Worm (Caenorhabditis elegans) whole organism, early embryonic: ENCODE measurements around the gene C41C4.9.

Experiments
- B0310.2 ChIP-seq: sonication (generic microtip); optimal IDR thresholded peaks from 2 replicates; lab custom pipeline; 2016; ENCODE audit warnings: mild to moderate bottlenecking, missing genetic modification characterization, missing compliant biosample characterization
- F13C5.2 ChIP-seq: sonication (generic microtip); optimal IDR thresholded peaks from 2 replicates; lab custom pipeline; 2017; ENCODE audit warnings: mild to moderate bottlenecking, missing genetic modification characterization, inconsistent platforms, missing compliant biosample characterization
- aly-1 ChIP-seq: sonication (generic microtip); optimal IDR thresholded peaks from 2 replicates; lab custom pipeline; 2016; ENCODE audit warnings: missing genetic modification characterization, missing compliant biosample characterization
- ama-1 ChIP-seq: fragments of 150-350 bp; optimal IDR thresholded peaks from 2 replicates; lab custom pipeline; 2014
- ceh-13 ChIP-seq: fragments of 200-800 bp; sonication (Bioruptor generic); optimal IDR thresholded peaks from 2 replicates; lab custom pipeline; 2018; ENCODE audit warnings: mild to moderate bottlenecking, missing genetic modification characterization, missing compliant biosample characterization
- ceh-36 ChIP-seq: sonication (generic microtip); optimal IDR thresholded peaks from 2 replicates; lab custom pipeline; 2016; ENCODE audit warnings: missing genetic modification characterization, inconsistent platforms, missing compliant biosample characterization
- ets-7 ChIP-seq: sonication (generic microtip); optimal IDR thresholded peaks from 2 replicates; lab custom pipeline; 2016; ENCODE audit warnings: missing genotype, missing genetic modification characterization, missing compliant biosample characterization
- flt-1 ChIP-seq: fragments of 200-800 bp; sonication (Bioruptor generic); IDR thresholded peaks from 2 replicates; pipeline ENCODE4 v1.3.6; 2022; ENCODE audit warnings: missing genetic modification characterization, missing compliant biosample characterization
- hmbx-1 ChIP-seq: sonication (generic microtip); optimal IDR thresholded peaks from 2 replicates; lab custom pipeline; 2016; ENCODE audit warnings: mild to moderate bottlenecking, missing genetic modification characterization, missing compliant biosample characterization
- hmg-4 ChIP-seq: fragments of 200-800 bp; sonication (Bioruptor generic); optimal IDR thresholded peaks from 2 replicates; lab custom pipeline; 2018; ENCODE audit warnings: mild to moderate bottlenecking, missing genetic modification characterization, missing compliant biosample characterization
- hnd-1 ChIP-seq: sonication (generic microtip); optimal IDR thresholded peaks from 2 replicates; lab custom pipeline; 2016; ENCODE audit warnings: missing genetic modification characterization, missing compliant biosample characterization
- pes-1 ChIP-seq: fragments of 200-800 bp; sonication (Bioruptor generic); IDR thresholded peaks from 2 replicates; pipeline ENCODE4 v1.3.6; 2022; ENCODE audit warnings: missing genetic modification reagents, missing genetic modification characterization, missing compliant biosample characterization
- scrt-1 ChIP-seq: fragments of 200-800 bp; sonication (Bioruptor generic); IDR thresholded peaks from 2 replicates; pipeline ENCODE4 v1.3.6; 2022; ENCODE audit warnings: missing genetic modification characterization, missing compliant biosample characterization
- sea-1 ChIP-seq: fragments of 200-800 bp; sonication (Bioruptor generic); conservative IDR thresholded peaks from 2 replicates; pipeline ENCODE4 v1.3.6; 2022; ENCODE audit warnings: missing genetic modification characterization, missing compliant biosample characterization
- tbx-11 ChIP-seq: fragments of 200-800 bp; sonication (Bioruptor generic); IDR thresholded peaks from 2 replicates; pipeline ENCODE4 v1.3.6; 2022; ENCODE audit warnings: missing genetic modification characterization, missing compliant biosample characterization
- tbx-37 ChIP-seq: fragments of 200-800 bp; sonication (Bioruptor generic); conservative IDR thresholded peaks from 2 replicates; pipeline ENCODE4 v1.3.6; 2022; ENCODE audit warnings: missing genetic modification reagents, missing genetic modification characterization, missing compliant biosample characterization
- tra-4 ChIP-seq: sonication (generic microtip); optimal IDR thresholded peaks from 2 replicates; lab custom pipeline; 2017; ENCODE audit warnings: missing genetic modification characterization, missing compliant biosample characterization

The C41C4.9 gene

DNA sequence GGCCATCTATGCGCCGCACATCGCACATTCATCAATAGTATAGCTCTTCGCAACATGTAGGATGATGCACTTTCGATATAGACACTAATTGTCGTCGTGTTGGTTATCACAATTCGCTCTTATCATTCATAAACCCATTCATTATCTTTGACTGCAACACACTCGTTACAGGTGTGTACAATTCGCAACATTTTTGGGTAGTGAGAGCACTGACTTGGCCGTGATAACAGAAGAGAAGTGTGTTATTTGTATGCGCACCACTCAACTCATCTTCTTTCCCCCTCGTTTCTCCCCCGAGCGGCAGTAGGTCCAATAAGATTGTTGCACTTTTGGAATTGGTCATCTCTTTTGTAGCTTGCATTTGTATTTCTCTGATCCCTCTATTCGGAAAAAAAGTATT, 19.8 kb downstream of the C41C4.9 start:
- no peak for TF ChIP-seq pes-1 (GFP tag; lab: Robert Waterston, UW)
- no peak for TF ChIP-seq tbx-37 (GFP tag; lab: Robert Waterston, UW)
- no peak for TF ChIP-seq ceh-36 (tag; lab: Kevin White, UChicago)
- no peak for TF ChIP-seq sea-1 (GFP tag; lab: Robert Waterston, UW)
- no peak for TF ChIP-seq ceh-13 (GFP tag; lab: Kevin White, UChicago)
- TF ChIP-seq tbx-11 (GFP tag; lab: Robert Waterston, UW): no peak
- TF ChIP-seq hmg-4 (GFP tag; lab: Kevin White, UChicago): no peak
- no peak for TF ChIP-seq aly-1 (tag; lab: Kevin White, UChicago)
- TF ChIP-seq B0310.2: no peak
- TF ChIP-seq scrt-1: no peak
- no peak for TF ChIP-seq ets-7 (tag; lab: Kevin White, UChicago)
- TF ChIP-seq hnd-1 (tag; lab: Kevin White, UChicago): no peak
- no peak for TF ChIP-seq flt-1
- no peak for TF ChIP-seq F13C5.2
- no peak for TF ChIP-seq ama-1
- no peak for TF ChIP-seq hmbx-1 (tag; lab: Kevin White, UChicago)
- TF ChIP-seq tra-4 (tag; lab: Kevin White, UChicago): no peak

DNA sequence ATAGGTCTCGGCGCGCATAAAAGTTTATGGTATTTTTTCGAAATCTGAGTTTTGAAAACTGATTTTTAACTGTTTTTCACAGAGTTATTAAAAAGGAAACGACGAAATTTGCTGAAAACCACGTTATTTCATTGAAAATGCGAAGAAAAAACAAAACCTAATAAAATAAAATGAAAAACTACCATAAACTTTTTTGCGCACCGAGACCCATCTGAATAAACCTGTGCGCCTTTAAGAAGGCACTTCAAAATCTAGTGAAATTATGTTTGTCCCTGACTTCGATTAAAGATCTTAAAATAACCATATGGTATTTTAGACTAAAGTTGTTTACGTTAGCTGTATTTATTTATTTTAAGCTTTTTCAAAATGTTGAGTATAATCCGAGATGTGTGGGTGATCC, 20.3 kb downstream of the C41C4.9 start:
- TF ChIP-seq ama-1 (no peak), tbx-11 (GFP tag; lab: Robert Waterston, UW) (no peak), hnd-1 (tag; lab: Kevin White, UChicago) (no peak), pes-1 (GFP tag; lab: Robert Waterston, UW) (no peak), B0310.2 (no peak), hmbx-1 (tag; lab: Kevin White, UChicago) (no peak), hmg-4 (GFP tag; lab: Kevin White, UChicago) (no peak), tbx-37 (GFP tag; lab: Robert Waterston, UW) (no peak), flt-1 (no peak), F13C5.2 (no peak), scrt-1 (no peak), tra-4 (tag; lab: Kevin White, UChicago) (no peak), ceh-13 (GFP tag; lab: Kevin White, UChicago) (no peak), ets-7 (tag; lab: Kevin White, UChicago) (no peak), aly-1 (tag; lab: Kevin White, UChicago) (no peak)

DNA sequence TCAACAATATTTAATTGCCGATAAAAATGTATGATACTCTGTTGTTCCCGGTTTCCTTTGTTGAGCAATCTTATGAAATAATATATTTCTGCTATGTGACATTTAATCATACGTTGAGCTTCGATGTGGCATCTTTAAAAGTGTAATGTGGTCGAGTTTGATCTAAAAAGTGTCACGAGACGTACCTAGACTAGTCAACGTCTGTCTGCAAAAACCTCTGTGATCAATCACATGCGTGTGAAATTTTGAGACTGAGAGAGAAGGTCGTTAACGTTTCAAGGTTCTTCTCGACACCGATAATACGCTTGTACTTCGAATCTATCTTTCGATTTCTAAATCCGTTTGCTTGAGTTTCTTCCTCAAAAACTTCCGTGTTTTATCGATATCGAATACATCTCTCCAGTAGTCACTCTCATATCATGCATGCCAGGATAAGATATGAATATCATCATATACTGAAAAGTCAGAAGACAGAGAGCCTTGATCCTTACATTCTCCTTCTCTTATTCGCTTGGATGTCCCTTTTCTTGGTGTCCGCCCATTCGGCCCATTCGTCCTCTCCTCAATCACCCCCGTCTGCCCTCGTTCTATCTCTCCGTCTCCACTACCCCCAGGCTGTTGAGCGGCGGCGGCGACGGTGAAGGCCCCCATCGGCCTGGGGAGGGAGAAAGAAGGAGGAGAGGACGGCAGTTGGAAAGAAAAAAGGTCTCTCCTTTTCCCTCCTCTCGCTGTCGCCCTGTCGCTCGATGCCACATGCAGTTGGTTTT, 21.0 kb downstream of the C41C4.9 start:
- TF ChIP-seq sea-1 (GFP tag; lab: Robert Waterston, UW) (0 out of 2 replicates have a peak, but pooled peaks have one; percentile 32), ama-1 (no peak), ceh-13 (GFP tag; lab: Kevin White, UChicago) (no peak), pes-1 (GFP tag; lab: Robert Waterston, UW) (peak; percentile 38; the same call in 1 of the 2 replicates), ets-7 (tag; lab: Kevin White, UChicago) (peak; percentile 35), scrt-1 (peak; percentile 64; the same call in 1 of the 2 replicates), tbx-11 (GFP tag; lab: Robert Waterston, UW) (no peak), hmg-4 (GFP tag; lab: Kevin White, UChicago) (peak; percentile 91), F13C5.2 (peak; percentile 64), flt-1 (0 out of 2 replicates have a peak, but pooled peaks have one; percentile 43), hnd-1 (tag; lab: Kevin White, UChicago) (no peak), tbx-37 (GFP tag; lab: Robert Waterston, UW) (peak; percentile 50; the same call in 1 of the 2 replicates), aly-1 (tag; lab: Kevin White, UChicago) (peak; percentile 76)

DNA sequence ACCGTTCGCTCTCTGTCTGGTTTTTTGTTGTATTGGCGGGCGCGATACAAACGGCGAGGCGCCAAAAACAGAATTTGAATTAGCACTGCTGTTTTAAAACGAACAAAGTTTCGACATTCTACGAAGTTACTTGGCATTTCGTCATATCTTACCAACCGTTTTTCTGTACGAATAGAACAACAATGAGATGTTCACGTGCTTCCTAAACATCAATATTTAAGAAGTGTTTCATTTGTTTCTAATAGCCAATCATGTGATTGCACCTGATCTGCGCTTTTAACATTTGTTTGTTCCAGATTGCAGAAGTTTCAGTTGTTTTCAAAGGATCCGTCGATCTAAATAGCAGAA, 21.6 kb downstream of the C41C4.9 start:
- TF ChIP-seq hnd-1 (tag; lab: Kevin White, UChicago) (no peak), hmg-4 (GFP tag; lab: Kevin White, UChicago) (peak; percentile 13)

DNA sequence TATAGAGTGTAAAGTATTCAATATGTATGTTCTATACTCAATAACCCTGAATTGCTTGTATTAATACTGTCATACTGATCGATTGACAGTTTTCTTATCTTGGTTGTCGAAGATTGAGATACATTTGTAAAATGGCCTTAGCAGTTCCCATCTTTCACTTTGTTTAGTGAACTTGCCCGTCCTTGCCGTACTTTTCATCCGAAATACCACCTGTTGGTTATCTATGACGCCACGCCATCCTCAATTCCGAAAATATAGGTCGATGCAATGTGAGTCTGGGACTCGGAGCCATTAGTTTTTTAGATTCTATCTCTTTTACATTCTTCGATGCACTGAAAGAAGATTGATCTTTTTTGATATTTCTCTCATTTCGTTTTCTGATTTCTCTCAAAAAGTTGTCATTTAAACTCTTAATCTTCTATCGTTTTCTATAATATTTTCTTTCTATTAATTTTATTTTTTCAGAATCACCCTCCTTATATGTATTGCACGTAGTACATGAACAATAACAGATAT, 22.1 kb downstream of the C41C4.9 start, which contains the start of gene ulp-4:
ulp-4 (plus strand) TSS at position 466 of the 516 bp plus-strand sequence.
- TF ChIP-seq tra-4 (tag; lab: Kevin White, UChicago) (no peak), hmg-4 (GFP tag; lab: Kevin White, UChicago) (no peak), tbx-11 (GFP tag; lab: Robert Waterston, UW) (no peak), ceh-13 (GFP tag; lab: Kevin White, UChicago) (no peak), ceh-36 (tag; lab: Kevin White, UChicago) (no peak), ets-7 (tag; lab: Kevin White, UChicago) (no peak), pes-1 (GFP tag; lab: Robert Waterston, UW) (no peak), sea-1 (GFP tag; lab: Robert Waterston, UW) (no peak), aly-1 (tag; lab: Kevin White, UChicago) (no peak), hnd-1 (tag; lab: Kevin White, UChicago) (no peak), ama-1 (no peak), flt-1 (no peak)

DNA sequence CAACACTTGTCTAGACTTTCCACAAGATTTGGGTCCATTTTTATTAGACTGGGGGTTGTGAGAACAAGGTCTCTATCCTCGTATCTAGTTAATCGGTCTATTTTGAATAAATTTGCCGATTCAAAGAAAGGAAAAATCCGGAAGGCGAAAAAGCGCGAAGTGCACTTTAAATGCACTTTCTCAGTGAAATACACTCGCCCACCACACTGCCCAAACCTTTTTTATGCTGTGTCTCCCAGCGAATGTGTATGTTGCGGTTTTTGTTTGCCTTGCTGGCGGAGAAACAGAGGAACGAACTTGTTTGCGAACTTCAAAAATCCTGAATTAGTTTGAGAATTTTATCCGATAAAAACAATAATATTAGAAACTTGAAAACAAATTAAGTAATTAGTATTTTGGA, 23.3 kb downstream of the C41C4.9 start:
- no peak for TF ChIP-seq sea-1 (GFP tag; lab: Robert Waterston, UW)
- no peak for TF ChIP-seq hnd-1 (tag; lab: Kevin White, UChicago)
- TF ChIP-seq aly-1 (tag; lab: Kevin White, UChicago): no peak
- TF ChIP-seq ets-7 (tag; lab: Kevin White, UChicago): no peak
- TF ChIP-seq B0310.2: no peak
- TF ChIP-seq F13C5.2: no peak
- no peak for TF ChIP-seq ceh-13 (GFP tag; lab: Kevin White, UChicago)
- no peak for TF ChIP-seq tbx-37 (GFP tag; lab: Robert Waterston, UW)
- no peak for TF ChIP-seq flt-1
- TF ChIP-seq ceh-36 (tag; lab: Kevin White, UChicago): no peak
- TF ChIP-seq tbx-11 (GFP tag; lab: Robert Waterston, UW): no peak
- no peak for TF ChIP-seq ama-1
- TF ChIP-seq hmg-4 (GFP tag; lab: Kevin White, UChicago): no peak
- TF ChIP-seq scrt-1: no peak
- no peak for TF ChIP-seq pes-1 (GFP tag; lab: Robert Waterston, UW)
